Fruit fly (Drosophila melanogaster) whole organism, embryonic: ENCODE results near the gene cni.

Source experiments
- Atf6 ChIP-seq: fragments of 200-800 bp; sonication (Bioruptor generic); IDR thresholded peaks from 2 replicates; pipeline ENCODE4 v1.3.6; 2022; ENCODE audit warnings: missing biosample characterization, missing genetic modification characterization
- CG10267 ChIP-seq: fragments of 200-800 bp; sonication (Bioruptor generic); optimal IDR thresholded peaks from 2 replicates; lab custom pipeline; 2018; ENCODE audit warnings: missing biosample characterization, mild to moderate bottlenecking, missing genetic modification characterization, moderate library complexity
- CG10321 ChIP-seq: fragments of 200-800 bp; sonication (Bioruptor generic); IDR thresholded peaks from 2 replicates; pipeline ENCODE4 v1.3.6; 2022; ENCODE audit warnings: missing biosample characterization, missing genetic modification characterization
- CG10462 ChIP-seq: fragments of 200-800 bp; sonication (Bioruptor generic); optimal IDR thresholded peaks from 2 replicates; lab custom pipeline; 2016; ENCODE audit warnings: missing biosample characterization, missing genetic modification characterization
- CG11695 ChIP-seq: fragments of 200-800 bp; sonication (Bioruptor generic); IDR thresholded peaks from 3 replicates; pipeline ENCODE4 v1.3.6; 2022; ENCODE audit warnings: missing biosample characterization, missing genetic modification characterization
- CG1233 ChIP-seq: fragments of 200-800 bp; sonication (Bioruptor generic); optimal IDR thresholded peaks from 4 replicates; lab custom pipeline; 2018; ENCODE audit warnings: missing biosample characterization, mild to moderate bottlenecking, missing genetic modification characterization
- CG15514 ChIP-seq: fragments of 200-800 bp; sonication (Bioruptor generic); optimal IDR thresholded peaks from 3 replicates; lab custom pipeline; 2017; ENCODE audit warnings: missing biosample characterization, missing genetic modification characterization, mild to moderate bottlenecking, moderate library complexity, missing genetic modification reagents
- CG17328 ChIP-seq: fragments of 200-800 bp; sonication (Bioruptor generic); IDR thresholded peaks from 2 replicates; pipeline ENCODE4 v1.3.6; 2022; ENCODE audit warnings: missing biosample characterization, missing genetic modification characterization
- CG18619 ChIP-seq: fragments of 200-800 bp; sonication (Bioruptor generic); optimal IDR thresholded peaks from 3 replicates; lab custom pipeline; 2017; ENCODE audit warnings: missing biosample characterization, mild to moderate bottlenecking, missing genetic modification characterization
- CG2116 ChIP-seq: fragments of 200-800 bp; sonication (Bioruptor generic); optimal IDR thresholded peaks from 3 replicates; lab custom pipeline; 2018; ENCODE audit warnings: missing biosample characterization, mild to moderate bottlenecking, missing genetic modification characterization
- CG2129 ChIP-seq: fragments of 200-800 bp; sonication (Bioruptor generic); IDR thresholded peaks from 2 replicates; pipeline ENCODE4 v1.3.6; 2022; ENCODE audit warnings: missing biosample characterization, missing genetic modification characterization; ENCODE audit not compliant: partially characterized antibody
- CG32532 ChIP-seq: fragments of 200-800 bp; sonication (Bioruptor generic); IDR thresholded peaks from 2 replicates; pipeline ENCODE4 v1.3.6; 2022; ENCODE audit warnings: missing biosample characterization, missing genetic modification characterization
- CG33557 ChIP-seq: fragments of 200-800 bp; sonication (Bioruptor generic); optimal IDR thresholded peaks from 2 replicates; lab custom pipeline; 2019; ENCODE audit warnings: missing biosample characterization, mild to moderate bottlenecking, missing genetic modification characterization, moderate library complexity
- CG3726 ChIP-seq: fragments of 200-800 bp; sonication (Bioruptor generic); IDR thresholded peaks from 3 replicates; pipeline ENCODE4, ENCODE4 v1.3.6; 2022; ENCODE audit warnings: missing biosample characterization, missing genetic modification characterization
- CG3995 ChIP-seq: fragments of 200-800 bp; sonication (Bioruptor generic); optimal IDR thresholded peaks from 3 replicates; lab custom pipeline; 2016; ENCODE audit warnings: missing biosample characterization, missing genetic modification characterization
- CG4617 ChIP-seq: fragments of 200-800 bp; sonication (Bioruptor generic); optimal IDR thresholded peaks from 3 replicates; lab custom pipeline; 2016; ENCODE audit warnings: missing biosample characterization, missing genetic modification characterization, borderline replicate concordance
- CG6175 ChIP-seq: fragments of 200-800 bp; sonication (Bioruptor generic); IDR thresholded peaks from 3 replicates; pipeline ENCODE4 v1.3.6; 2022; ENCODE audit warnings: missing biosample characterization, missing genetic modification characterization
- CG6272 ChIP-seq: fragments of 200-800 bp; sonication (Bioruptor generic); IDR thresholded peaks from 2 replicates; pipeline ENCODE4 v1.3.6; 2022; ENCODE audit warnings: missing biosample characterization, missing genetic modification characterization
- CG7372 ChIP-seq: fragments of 200-800 bp; sonication (Bioruptor generic); IDR thresholded peaks from 2 replicates; pipeline ENCODE4 v1.3.6; 2022; ENCODE audit warnings: missing biosample characterization, missing genetic modification characterization
- Ets97D ChIP-seq: fragments of 200-800 bp; sonication (Bioruptor generic); optimal IDR thresholded peaks from 3 replicates; lab custom pipeline; 2016; ENCODE audit warnings: missing biosample characterization, missing genetic modification characterization
- Fer1 ChIP-seq: fragments of 200-800 bp; sonication (Bioruptor generic); optimal IDR thresholded peaks from 2 replicates; lab custom pipeline; 2017; ENCODE audit warnings: missing biosample characterization, mild to moderate bottlenecking, missing genetic modification characterization
- H15 ChIP-seq: fragments of 200-800 bp; sonication (Bioruptor generic); IDR thresholded peaks from 3 replicates; pipeline ENCODE4 v1.3.6; 2022; ENCODE audit warnings: missing biosample characterization, missing genetic modification characterization
- HLH4C ChIP-seq: fragments of 200-800 bp; sonication (Bioruptor generic); IDR thresholded peaks from 3 replicates; pipeline ENCODE4 v1.3.6; 2022; ENCODE audit warnings: missing biosample characterization, missing genetic modification characterization; ENCODE audit not compliant: partially characterized antibody
- Hey ChIP-seq: fragments of 200-800 bp; sonication (Bioruptor generic); optimal IDR thresholded peaks from 3 replicates; lab custom pipeline; 2018; ENCODE audit warnings: missing biosample characterization, mild to moderate bottlenecking, missing genetic modification characterization
- HmgZ ChIP-seq: fragments of 200-800 bp; sonication (Bioruptor generic); optimal IDR thresholded peaks from 2 replicates; lab custom pipeline; 2018; ENCODE audit warnings: missing biosample characterization, mild to moderate bottlenecking, missing genetic modification characterization
- Med ChIP-seq: fragments of 200-800 bp; sonication (Bioruptor generic); peaks from one replicate; lab custom pipeline; 2016; ENCODE audit warnings: missing biosample characterization, missing genetic modification characterization, mild to moderate bottlenecking, inconsistent platforms, moderate library complexity
- Oli ChIP-seq: fragments of 200-800 bp; sonication (Bioruptor generic); optimal IDR thresholded peaks from 2 replicates; lab custom pipeline; 2018; ENCODE audit warnings: missing biosample characterization, mild to moderate bottlenecking, missing genetic modification characterization, moderate library complexity
- Ptx1 ChIP-seq: fragments of 200-800 bp; sonication (Bioruptor generic); IDR thresholded peaks from 2 replicates; pipeline ENCODE4 v1.3.6; 2022; ENCODE audit warnings: missing biosample characterization, missing genetic modification characterization
- Rfx ChIP-seq: fragments of 200-800 bp; sonication (Bioruptor generic); IDR thresholded peaks from 2 replicates; pipeline ENCODE4 v1.3.6; 2022; ENCODE audit warnings: missing biosample characterization, missing genetic modification characterization
- Sin3A ChIP-seq: fragments of >200 bp; optimal IDR thresholded peaks from 2 replicates; lab custom pipeline; 2018
- Xbp1 ChIP-seq: fragments of 200-800 bp; sonication (Bioruptor generic); optimal IDR thresholded peaks from 3 replicates; lab custom pipeline; 2016; ENCODE audit warnings: missing biosample characterization, mild to moderate bottlenecking, missing genetic modification characterization
- YL-1 ChIP-seq: fragments of 200-800 bp; sonication (Bioruptor generic); optimal IDR thresholded peaks from 3 replicates; lab custom pipeline; 2017; ENCODE audit warnings: missing biosample characterization, mild to moderate bottlenecking, missing genetic modification characterization
- cad ChIP-seq: fragments of >200 bp; optimal IDR thresholded peaks from 2 replicates; lab custom pipeline; 2017; ENCODE audit warnings: missing biosample characterization, missing genetic modification characterization
- cato ChIP-seq: fragments of 200-800 bp; sonication (Bioruptor generic); optimal IDR thresholded peaks from 2 replicates; lab custom pipeline; 2016; ENCODE audit warnings: missing biosample characterization, missing genetic modification characterization, borderline replicate concordance
- dmrt11E ChIP-seq: fragments of 200-800 bp; sonication (Bioruptor generic); optimal IDR thresholded peaks from 3 replicates; lab custom pipeline; 2018; ENCODE audit warnings: missing biosample characterization, mild to moderate bottlenecking, missing genetic modification characterization, moderate library complexity
- fd64A ChIP-seq: fragments of 200-800 bp; sonication (Bioruptor generic); optimal IDR thresholded peaks from 3 replicates; lab custom pipeline; 2018; ENCODE audit warnings: missing biosample characterization, mild to moderate bottlenecking, missing genetic modification characterization
- gce ChIP-seq: fragments of 200-800 bp; sonication (Bioruptor generic); IDR thresholded peaks from 3 replicates; pipeline ENCODE4 v1.3.6; 2022; ENCODE audit warnings: missing biosample characterization, missing genetic modification characterization
- grau ChIP-seq: fragments of 200-800 bp; optimal IDR thresholded peaks from 3 replicates; lab custom pipeline; 2019; ENCODE audit warnings: missing biosample characterization, mild to moderate bottlenecking, missing genetic modification characterization, moderate library complexity
- lab ChIP-seq: fragments of 200-800 bp; sonication (Bioruptor generic); optimal IDR thresholded peaks from 3 replicates; lab custom pipeline; 2017; ENCODE audit warnings: missing biosample characterization, missing genetic modification characterization, mild to moderate bottlenecking, moderate library complexity, missing genetic modification reagents
- nerfin-1 ChIP-seq: fragments of 200-800 bp; sonication (Bioruptor generic); optimal IDR thresholded peaks from 3 replicates; lab custom pipeline; 2019; ENCODE audit warnings: missing biosample characterization, mild to moderate bottlenecking, missing genetic modification characterization, moderate library complexity
- odd ChIP-seq: fragments of 200-800 bp; sonication (Bioruptor generic); optimal IDR thresholded peaks from 2 replicates; lab custom pipeline; 2017; ENCODE audit warnings: missing biosample characterization, mild to moderate bottlenecking, missing genetic modification characterization
- pho ChIP-seq: fragments of 200-800 bp; sonication (Bioruptor generic); optimal IDR thresholded peaks from 2 replicates; lab custom pipeline; 2016; ENCODE audit warnings: missing biosample characterization, missing genetic modification characterization
- salm ChIP-seq: fragments of 200-800 bp; sonication (Bioruptor generic); optimal IDR thresholded peaks from 2 replicates; lab custom pipeline; 2018; ENCODE audit warnings: missing biosample characterization, mild to moderate bottlenecking, missing genetic modification characterization
- scrt ChIP-seq: fragments of 200-800 bp; sonication (Bioruptor generic); optimal IDR thresholded peaks from 2 replicates; lab custom pipeline; 2018; ENCODE audit warnings: missing biosample characterization, mild to moderate bottlenecking, missing genetic modification characterization, moderate library complexity
- seq ChIP-seq: fragments of 200-800 bp; sonication (Bioruptor generic); IDR thresholded peaks from 2 replicates; pipeline ENCODE4 v1.3.6; 2022; ENCODE audit warnings: missing biosample characterization, missing genetic modification characterization
- slou ChIP-seq: fragments of 200-800 bp; sonication (Bioruptor generic); optimal IDR thresholded peaks from 3 replicates; lab custom pipeline; 2016; ENCODE audit warnings: missing biosample characterization, missing genetic modification characterization
- tgo ChIP-seq: fragments of 200-800 bp; sonication (Bioruptor generic); IDR thresholded peaks from 3 replicates; pipeline ENCODE4 v1.3.6; 2022; ENCODE audit warnings: missing biosample characterization, missing genetic modification characterization
- trem ChIP-seq: fragments of 200-800 bp; optimal IDR thresholded peaks from 3 replicates; lab custom pipeline; 2019; ENCODE audit warnings: missing biosample characterization, mild to moderate bottlenecking, missing genetic modification characterization, moderate library complexity
- vvl ChIP-seq: fragments of 200-800 bp; sonication (Bioruptor generic); IDR thresholded peaks from 2 replicates; pipeline ENCODE4 v1.3.6; 2022; ENCODE audit warnings: missing biosample characterization, missing genetic modification characterization
- z ChIP-seq: fragments of 200-800 bp; sonication (Bioruptor generic); IDR thresholded peaks from 3 replicates; pipeline ENCODE4 v1.3.6; 2022; ENCODE audit warnings: missing biosample characterization, missing genetic modification characterization

cni gene

dm6 chr2L:16307026-16307703 is 3.4 kb downstream of the cni start, which contains the start of the genes CG5861 and Syx5 (continued):
- TF ChIP-seq HmgZ (tag; lab: Kevin White, UChicago) (peak; percentile 86), CG15514 (GFP tag; lab: Kevin White, UChicago) (peak; percentile 52), gce (GFP tag; lab: Robert Waterston, UW) (no peak), Atf6 (GFP tag; lab: Robert Waterston, UW) (peak; percentile 54), HLH4C (GFP tag; lab: Robert Waterston, UW) (peak; percentile 91), Ets97D (GFP tag; lab: Kevin White, UChicago) (peak; percentile 32), CG3726 (no peak), YL-1 (GFP tag; lab: Kevin White, UChicago) (peak; percentile 95), H15 (GFP tag; lab: Robert Waterston, UW) (0 out of 3 replicates have a peak, but pooled peaks have one; percentile 48), CG32532 (GFP tag; lab: Robert Waterston, UW) (peak; percentile 78; the same call in 1 of the 2 replicates), Sin3A (peak; percentile 0), salm (tag; lab: Kevin White, UChicago) (peak; percentile 45), Rfx (GFP tag; lab: Robert Waterston, UW) (peak; percentile 69; the same call in 1 of the 2 replicates), nerfin-1 (tag; lab: Kevin White, UChicago) (peak; percentile 40), cato (GFP tag; lab: Kevin White, UChicago) (no peak), CG10321 (GFP tag; lab: Robert Waterston, UW) (no peak), pho (GFP tag; lab: Kevin White, UChicago) (no peak), CG4617 (peak; percentile 61), dmrt11E (tag; lab: Kevin White, UChicago) (peak; percentile 22), CG2116 (peak; percentile 99), lab (GFP tag; lab: Kevin White, UChicago) (peak; percentile 81), CG10462 (GFP tag; lab: Kevin White, UChicago) (no peak), Oli (tag; lab: Kevin White, UChicago) (no peak), slou (GFP tag; lab: Kevin White, UChicago) (no peak), fd64A (GFP tag; lab: Kevin White, UChicago) (no peak), CG6175 (GFP tag; lab: Robert Waterston, UW) (no peak), trem (tag; lab: Kevin White, UChicago) (peak; percentile 86), CG10267 (tag; lab: Kevin White, UChicago) (peak; percentile 75), CG33557 (GFP tag; lab: Kevin White, UChicago) (peak; percentile 59), grau (peak; percentile 74), Hey (tag; lab: Kevin White, UChicago) (no peak), Med (GFP tag; lab: Kevin White, UChicago) (peak; percentile 48), scrt (GFP tag; lab: Kevin White, UChicago) (peak; percentile 62), cad (GFP tag; lab: Kevin White, UChicago) (no peak), CG3995 (GFP tag; lab: Kevin White, UChicago) (peak; percentile 18), Fer1 (GFP tag; lab: Kevin White, UChicago) (peak; percentile 73), tgo (GFP tag; lab: Robert Waterston, UW) (peak; percentile 56; the same call in 2 of the 3 replicates), CG2129 (GFP tag; lab: Robert Waterston, UW) (peak; percentile 92), CG1233 (GFP tag; lab: Kevin White, UChicago) (peak; percentile 29), seq (GFP tag; lab: Robert Waterston, UW) (no peak), odd (GFP tag; lab: Kevin White, UChicago) (peak; percentile 16), Xbp1 (GFP tag; lab: Kevin White, UChicago) (peak; percentile 87), Ptx1 (GFP tag; lab: Robert Waterston, UW) (peak; percentile 64), CG17328 (GFP tag; lab: Robert Waterston, UW) (0 out of 2 replicates have a peak, but pooled peaks have one; percentile 54), CG6272 (GFP tag; lab: Robert Waterston, UW) (0 out of 2 replicates have a peak, but pooled peaks have one; percentile 59), CG7372 (GFP tag; lab: Robert Waterston, UW) (0 out of 2 replicates have a peak, but pooled peaks have one; percentile 30), CG11695 (peak; percentile 21; the same call in 1 of the 3 replicates), CG18619 (peak; percentile 43), z (GFP tag; lab: Robert Waterston, UW) (peak; percentile 96), vvl (GFP tag; lab: Robert Waterston, UW) (peak; percentile 63)
